Fruit fly (Drosophila melanogaster) whole organism, prepupa: ENCODE measurements around the gene CG9536.

Experiments used
- CG9139 ChIP-seq: fragments of 200-800 bp; sonication (Bioruptor generic); optimal IDR thresholded peaks from 3 replicates; lab custom pipeline; 2017; ENCODE audit warnings: missing biosample characterization, mild to moderate bottlenecking, missing genetic modification characterization
- fkh ChIP-seq: fragments of 200-800 bp; sonication (Bioruptor generic); optimal IDR thresholded peaks from 3 replicates; lab custom pipeline; 2017; ENCODE audit warnings: missing biosample characterization, mild to moderate bottlenecking, missing genetic modification characterization, moderate library complexity

DNA sequence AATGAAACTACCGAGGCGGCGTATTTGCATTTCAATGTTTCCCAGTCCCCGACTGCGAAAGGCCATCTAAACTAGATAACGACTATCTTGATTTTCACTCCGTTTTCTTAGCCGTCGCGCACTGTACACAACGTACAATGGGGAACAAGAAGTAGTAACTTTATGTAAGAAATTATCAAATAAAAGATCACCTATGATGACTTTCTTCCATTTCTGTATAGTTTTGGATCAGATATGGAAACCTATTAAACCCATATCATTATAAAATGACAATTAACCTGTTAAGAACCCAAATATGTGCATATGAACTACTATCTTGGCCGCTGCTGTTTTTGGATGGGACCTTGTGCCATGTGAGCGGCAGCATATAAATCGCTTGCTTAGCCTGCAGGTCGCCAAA lies 12.5 kb downstream of the CG9536 start:
- no peak for TF ChIP-seq CG9139 (GFP tag; lab: Kevin White, UChicago)
- TF ChIP-seq fkh (GFP tag; lab: Kevin White, UChicago): peak; percentile 32
